Fruit fly (Drosophila melanogaster): ENCODE measurements around the gene Membrin.

Membrin gene

DNA sequence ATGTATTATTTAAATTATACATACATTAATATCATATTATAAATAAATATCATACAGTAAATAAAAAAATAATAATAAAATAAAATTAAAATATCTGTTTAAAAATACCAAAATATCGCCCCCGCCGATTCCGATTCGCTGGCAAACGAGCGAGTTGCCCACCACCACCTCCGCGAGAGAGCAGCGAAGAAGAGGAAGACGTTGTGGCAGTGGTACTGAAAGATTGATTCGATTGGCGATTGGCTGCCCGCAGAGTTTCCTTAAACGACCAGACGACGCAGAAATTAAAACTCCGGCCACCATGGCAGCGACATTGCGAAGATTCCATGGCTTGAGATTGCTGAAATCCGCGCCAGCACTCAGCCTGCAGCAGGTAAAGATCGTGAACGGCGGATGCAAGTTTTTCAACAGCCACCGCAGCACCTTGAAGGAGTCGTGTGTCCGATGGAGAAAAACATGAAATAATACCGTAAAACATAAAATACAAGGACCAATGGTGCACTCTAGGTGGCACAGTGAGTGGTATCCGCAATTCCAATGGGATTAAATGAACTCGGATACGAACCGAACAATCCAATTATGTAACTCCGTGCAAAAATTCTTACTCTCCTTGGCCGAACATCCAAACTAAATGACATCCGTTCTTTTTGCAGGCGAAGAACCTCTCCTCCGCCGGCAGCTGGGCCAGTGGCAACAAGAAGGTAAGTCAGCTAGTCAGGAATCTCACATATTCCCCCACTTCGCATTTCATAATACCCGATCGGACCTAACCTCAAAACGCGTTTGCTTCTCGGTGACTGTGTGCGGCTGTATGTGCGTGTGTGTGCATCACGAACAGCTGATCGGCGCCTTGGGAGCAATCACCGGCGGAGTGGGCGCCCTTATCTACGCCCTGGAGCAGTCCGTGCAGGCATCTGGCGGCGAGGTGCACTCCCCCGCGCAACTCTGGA lies 5.9 kb upstream of the Membrin start, which contains the start of gene Cyt-c1 (continued):
- TF ChIP-seq Jarid2 (GFP tag; optimal IDR thresholded peaks at IDR 0.05) (no peak), NK7.1 (GFP tag; optimal IDR thresholded peaks at IDR 0.05) (no peak), Fer2 (tag; optimal IDR thresholded peaks at IDR 0.05) (no peak), CG18262 (tag; optimal IDR thresholded peaks at IDR 0.05) (no peak), CG1832 (GFP tag; optimal IDR thresholded peaks at IDR 0.05) (no peak), CG10979 (tag; optimal IDR thresholded peaks at IDR 0.05) (no peak), Sin3A (optimal IDR thresholded peaks at IDR 0.05) (peak; percentile 18), exex (tag; optimal IDR thresholded peaks at IDR 0.05) (no peak), Rx (GFP tag; IDR thresholded peaks at IDR 0.05) (no peak), CG3995 (GFP tag; optimal IDR thresholded peaks at IDR 0.05) (no peak), lab (GFP tag; optimal IDR thresholded peaks at IDR 0.05) (peak; percentile 2), CG4360 (GFP tag; IDR thresholded peaks at IDR 0.05) (no peak), salm (tag; optimal IDR thresholded peaks at IDR 0.05) (no peak), CG34224 (GFP tag; IDR thresholded peaks at IDR 0.05; ENCODE audit: partially characterized antibody) (peak; percentile 42; the same call in 2 of the 3 replicates), sima (GFP tag; optimal IDR thresholded peaks at IDR 0.05) (no peak), B-H2 (GFP tag; optimal IDR thresholded peaks at IDR 0.05) (no peak), tup (GFP tag; optimal IDR thresholded peaks at IDR 0.05) (no peak), cas (GFP tag; IDR thresholded peaks at IDR 0.05) (no peak), toy (GFP tag; IDR thresholded peaks at IDR 0.05) (no peak), CG14710 (tag; optimal IDR thresholded peaks at IDR 0.05) (no peak), ATbp (GFP tag; optimal IDR thresholded peaks at IDR 0.05) (no peak), E2f1 (GFP tag; IDR thresholded peaks at IDR 0.05) (no peak), CG17912 (GFP tag; optimal IDR thresholded peaks at IDR 0.05) (peak; percentile 14), D19A (tag; optimal IDR thresholded peaks at IDR 0.05) (no peak), CHES-1-like (GFP tag; optimal IDR thresholded peaks at IDR 0.05) (no peak), dan (GFP tag; IDR thresholded peaks at IDR 0.05) (no peak), CG4282 (GFP tag; optimal IDR thresholded peaks at IDR 0.05) (no peak), Xrp1 (GFP tag; IDR thresholded peaks at IDR 0.05) (0 out of 2 replicates have a peak, but pooled peaks have one; percentile 4), jumu (GFP tag; optimal IDR thresholded peaks at IDR 0.05) (no peak), croc (GFP tag; conservative IDR thresholded peaks at IDR 0.05) (no peak), CG11093 (GFP tag; IDR thresholded peaks at IDR 0.05) (no peak), caup (GFP tag; optimal IDR thresholded peaks at IDR 0.05; ENCODE audit: severe bottlenecking) (no peak), D19B (GFP tag; optimal IDR thresholded peaks at IDR 0.05) (no peak), CG6654 (GFP tag; optimal IDR thresholded peaks at IDR 0.05) (no peak), CG10209 (GFP tag; optimal IDR thresholded peaks at IDR 0.05) (no peak), CG2129 (GFP tag; IDR thresholded peaks at IDR 0.05; ENCODE audit: partially characterized antibody) (peak; percentile 49; the same call in 1 of the 2 replicates), dpn (GFP tag; optimal IDR thresholded peaks at IDR 0.05) (no peak), aop (GFP tag; IDR thresholded peaks at IDR 0.05) (no peak), ttk (GFP tag; IDR thresholded peaks at IDR 0.05) (no peak), TFAM (GFP tag; optimal IDR thresholded peaks at IDR 0.05) (no peak), CG17612 (GFP tag; IDR thresholded peaks at IDR 0.05) (no peak), Trl (optimal IDR thresholded peaks at IDR 0.05) (peak in 1 of 2 experiments; percentile 16), Trl (GFP tag; optimal IDR thresholded peaks at IDR 0.05) (no peak), Atf-2 (GFP tag; optimal IDR thresholded peaks at IDR 0.05) (no peak), tx (GFP tag; optimal IDR thresholded peaks at IDR 0.05) (no peak), ase (GFP tag; IDR thresholded peaks at IDR 0.05) (no peak), nerfin-1 (tag; optimal IDR thresholded peaks at IDR 0.05) (no peak), CG9215 (GFP tag; IDR thresholded peaks at IDR 0.05) (no peak), run (tag; optimal IDR thresholded peaks at IDR 0.05) (no peak), CG4328 (GFP tag; optimal IDR thresholded peaks at IDR 0.05) (no peak)

Measured in whole organism, embryonic.